Fruit fly (Drosophila melanogaster) whole organism, embryonic: Measurements from ENCODE around the gene CG32320.
A peak's percentile ranks its signal among the peaks of the same experiment; 100 is the strongest.

Experiments used
- Awh ChIP-seq: fragments of 200-800 bp; sonication (Bioruptor generic); IDR thresholded peaks from 2 replicates; pipeline ENCODE4, ENCODE4 v1.3.6; 2022; ENCODE audit warnings: missing biosample characterization, missing genetic modification characterization
- BEAF-32 ChIP-seq: fragments of 200-800 bp; sonication (Bioruptor generic); optimal IDR thresholded peaks from 3 replicates; lab custom pipeline; 2017; ENCODE audit warnings: missing biosample characterization, missing genetic modification characterization, mild to moderate bottlenecking, moderate library complexity, missing genetic modification reagents
- CG10366 ChIP-seq: fragments of 200-800 bp; sonication (Bioruptor generic); IDR thresholded peaks from 2 replicates; pipeline ENCODE4 v1.3.6; 2022; ENCODE audit warnings: missing biosample characterization, missing genetic modification characterization
- CG10979 ChIP-seq: fragments of 200-800 bp; sonication (Bioruptor generic); optimal IDR thresholded peaks from 2 replicates; lab custom pipeline; 2018; ENCODE audit warnings: missing biosample characterization, mild to moderate bottlenecking, missing genetic modification characterization, moderate library complexity
- CG16813 ChIP-seq: fragments of 200-800 bp; sonication (Bioruptor generic); IDR thresholded peaks from 3 replicates; pipeline ENCODE4 v1.3.6; 2022; ENCODE audit warnings: missing biosample characterization, missing genetic modification characterization; ENCODE audit not compliant: partially characterized antibody
- CG17328 ChIP-seq: fragments of 200-800 bp; sonication (Bioruptor generic); IDR thresholded peaks from 2 replicates; pipeline ENCODE4 v1.3.6; 2022; ENCODE audit warnings: missing biosample characterization, missing genetic modification characterization
- CG17568 ChIP-seq: fragments of 200-800 bp; sonication (Bioruptor generic); optimal IDR thresholded peaks from 2 replicates; lab custom pipeline; 2018; ENCODE audit warnings: missing biosample characterization, mild to moderate bottlenecking, missing genetic modification characterization, moderate library complexity
- CG31441 ChIP-seq: fragments of 200-800 bp; sonication (Bioruptor generic); IDR thresholded peaks from 2 replicates; pipeline ENCODE4 v1.3.6; 2022; ENCODE audit warnings: missing biosample characterization, missing genetic modification characterization
- CG32532 ChIP-seq: fragments of 200-800 bp; sonication (Bioruptor generic); IDR thresholded peaks from 2 replicates; pipeline ENCODE4 v1.3.6; 2022; ENCODE audit warnings: missing biosample characterization, missing genetic modification characterization
- CG4854 ChIP-seq: fragments of 200-800 bp; sonication (Bioruptor generic); optimal IDR thresholded peaks from 2 replicates; lab custom pipeline; 2016; ENCODE audit warnings: missing biosample characterization, missing genetic modification characterization, inconsistent platforms
- CG6272 ChIP-seq: fragments of 200-800 bp; sonication (Bioruptor generic); IDR thresholded peaks from 2 replicates; pipeline ENCODE4 v1.3.6; 2022; ENCODE audit warnings: missing biosample characterization, missing genetic modification characterization
- CG6813 ChIP-seq: fragments of 200-800 bp; sonication (Bioruptor generic); optimal IDR thresholded peaks from 2 replicates; lab custom pipeline; 2017; ENCODE audit warnings: missing biosample characterization, missing genetic modification characterization, mild to moderate bottlenecking, moderate library complexity, missing genetic modification reagents
- CG7928 ChIP-seq: fragments of 200-800 bp; sonication (Bioruptor generic); optimal IDR thresholded peaks from 2 replicates; lab custom pipeline; 2017; ENCODE audit warnings: missing biosample characterization, mild to moderate bottlenecking, missing genetic modification characterization
- CG8388 ChIP-seq: fragments of 200-800 bp; sonication (Bioruptor generic); optimal IDR thresholded peaks from 2 replicates; lab custom pipeline; 2019; ENCODE audit warnings: missing biosample characterization, mild to moderate bottlenecking, missing genetic modification characterization, moderate library complexity
- CG8944 ChIP-seq: fragments of 200-800 bp; sonication (Bioruptor generic); optimal IDR thresholded peaks from 3 replicates; lab custom pipeline; 2016; ENCODE audit warnings: missing biosample characterization, missing genetic modification characterization
- CG9727 ChIP-seq: fragments of 200-800 bp; sonication (Bioruptor generic); optimal IDR thresholded peaks from 3 replicates; lab custom pipeline; 2017; ENCODE audit warnings: missing biosample characterization, mild to moderate bottlenecking, missing genetic modification characterization
- CG9817 ChIP-seq: fragments of 200-800 bp; sonication (Bioruptor generic); optimal IDR thresholded peaks from 2 replicates; lab custom pipeline; 2018; ENCODE audit warnings: missing biosample characterization, mild to moderate bottlenecking, missing genetic modification characterization, moderate library complexity
- CkIIα-i1 ChIP-seq: fragments of 200-800 bp; sonication (Bioruptor generic); IDR thresholded peaks from 2 replicates; pipeline ENCODE4 v1.3.6; 2022; ENCODE audit warnings: missing biosample characterization, missing genetic modification characterization
- Dbx ChIP-seq: fragments of 200-800 bp; sonication (Bioruptor generic); IDR thresholded peaks from 3 replicates; pipeline ENCODE4 v1.3.6; 2022; ENCODE audit warnings: missing biosample characterization, missing genetic modification characterization
- Deaf1 ChIP-seq: fragments of 200-800 bp; optimal IDR thresholded peaks from 3 replicates; lab custom pipeline; 2019; ENCODE audit warnings: missing biosample characterization, mild to moderate bottlenecking, missing genetic modification characterization, moderate library complexity
- Dfd ChIP-seq, 2 experiments: fragments of >200 bp; optimal IDR thresholded peaks; 2 replicates each; lab custom pipeline; 2017; ENCODE audit warnings: missing biosample characterization in 2 of 2, missing genetic modification characterization in 2 of 2
- Drgx ChIP-seq: fragments of 200-800 bp; sonication (Bioruptor generic); IDR thresholded peaks from 2 replicates; pipeline ENCODE4 v1.3.6; 2022; ENCODE audit warnings: missing biosample characterization, missing genetic modification characterization
- NfI ChIP-seq: fragments of 200-800 bp; sonication (Bioruptor generic); optimal IDR thresholded peaks from 3 replicates; lab custom pipeline; 2018; ENCODE audit warnings: missing biosample characterization, mild to moderate bottlenecking, missing genetic modification characterization, moderate library complexity
- Pdp1 ChIP-seq, 2 experiments: fragments of 200-800 bp; sonication (Bioruptor generic); optimal IDR thresholded peaks; 3 replicates each; lab custom pipeline; 2016; ENCODE audit warnings: missing biosample characterization in 2 of 2, missing genetic modification characterization in 2 of 2, mild to moderate bottlenecking in 1 of 2, moderate library complexity in 1 of 2
- Sox102F ChIP-seq: fragments of 200-800 bp; sonication (Bioruptor generic); optimal IDR thresholded peaks from 2 replicates; lab custom pipeline; 2018; ENCODE audit warnings: missing biosample characterization, mild to moderate bottlenecking, missing genetic modification characterization, moderate library complexity
- Ssrp ChIP-seq: fragments of 200-800 bp; sonication (Bioruptor generic); optimal IDR thresholded peaks from 2 replicates; lab custom pipeline; 2018; ENCODE audit warnings: missing biosample characterization, mild to moderate bottlenecking, missing genetic modification characterization, moderate library complexity
- Stat92E ChIP-seq, 3 experiments: fragments of >200 bp in 2 of 3; fragments of 200-800 bp in 1 of 3; sonication (Bioruptor generic) in 1 of 3; optimal IDR thresholded peaks; 2 replicates each; lab custom pipeline; 2017 to 2019; ENCODE audit warnings: missing biosample characterization in 3 of 3, missing genetic modification characterization in 3 of 3, mild to moderate bottlenecking in 1 of 3, moderate library complexity in 1 of 3
- amos ChIP-seq: fragments of 200-800 bp; sonication (Bioruptor generic); IDR thresholded peaks from 2 replicates; pipeline ENCODE4 v1.3.6; 2022; ENCODE audit warnings: missing biosample characterization, missing genetic modification characterization; ENCODE audit not compliant: partially characterized antibody
- ap ChIP-seq: fragments of 200-800 bp; sonication (Bioruptor generic); IDR thresholded peaks from 2 replicates; pipeline ENCODE4 v1.3.6; 2022; ENCODE audit warnings: missing biosample characterization, missing genetic modification characterization
- ara ChIP-seq: fragments of 200-800 bp; sonication (Bioruptor generic); IDR thresholded peaks from 2 replicates; pipeline ENCODE4 v1.3.6; 2022; ENCODE audit warnings: missing biosample characterization, missing genetic modification characterization
- bowl ChIP-seq: fragments of 200-800 bp; sonication (Bioruptor generic); IDR thresholded peaks from 2 replicates; pipeline ENCODE4 v1.3.6; 2022; ENCODE audit warnings: missing biosample characterization, missing genetic modification characterization
- chif ChIP-seq, 2 experiments: fragments of 200-800 bp; sonication (Bioruptor generic); optimal IDR thresholded peaks; 3 replicates each; lab custom pipeline; 2016; ENCODE audit warnings: missing biosample characterization in 2 of 2, missing genetic modification characterization in 2 of 2
- dimm ChIP-seq: fragments of 200-800 bp; sonication (Bioruptor generic); IDR thresholded peaks from 2 replicates; pipeline ENCODE4 v1.3.6; 2022; ENCODE audit warnings: missing biosample characterization, missing genetic modification characterization
- dpn ChIP-seq, 2 experiments: fragments of 200-800 bp; sonication (Bioruptor generic); optimal IDR thresholded peaks; 3 replicates each; lab custom pipeline; 2016; ENCODE audit warnings: missing biosample characterization in 2 of 2, missing genetic modification characterization in 2 of 2
- esg ChIP-seq: fragments of 200-800 bp; sonication (Bioruptor generic); conservative IDR thresholded peaks from 2 replicates; pipeline ENCODE4 v1.3.6; 2022; ENCODE audit warnings: missing biosample characterization, missing genetic modification characterization
- eve ChIP-seq, 2 experiments: fragments of >200 bp; optimal IDR thresholded peaks; 2 replicates each; lab custom pipeline; 2017; ENCODE audit warnings: missing biosample characterization in 2 of 2, missing genetic modification characterization in 2 of 2
- fd96Cb ChIP-seq: fragments of 200-800 bp; sonication (Bioruptor generic); optimal IDR thresholded peaks from 2 replicates; lab custom pipeline; 2018; ENCODE audit warnings: missing biosample characterization, mild to moderate bottlenecking, missing genetic modification characterization, moderate library complexity
- gem ChIP-seq: fragments of 200-800 bp; sonication (Bioruptor generic); optimal IDR thresholded peaks from 2 replicates; lab custom pipeline; 2019; ENCODE audit warnings: missing biosample characterization, mild to moderate bottlenecking, missing genetic modification characterization, moderate library complexity
- gfzf ChIP-seq: fragments of 200-800 bp; sonication (Bioruptor generic); optimal IDR thresholded peaks from 2 replicates; lab custom pipeline; 2016; ENCODE audit warnings: missing biosample characterization, mild to moderate bottlenecking, missing genetic modification characterization, moderate library complexity
- grau ChIP-seq: fragments of 200-800 bp; optimal IDR thresholded peaks from 3 replicates; lab custom pipeline; 2019; ENCODE audit warnings: missing biosample characterization, mild to moderate bottlenecking, missing genetic modification characterization, moderate library complexity
- gsb ChIP-seq: fragments of 200-800 bp; sonication (Bioruptor generic); IDR thresholded peaks from 2 replicates; pipeline ENCODE4 v1.3.6; 2022; ENCODE audit warnings: missing biosample characterization, missing genetic modification characterization
- inv ChIP-seq: fragments of 200-800 bp; sonication (Bioruptor generic); IDR thresholded peaks from 2 replicates; pipeline ENCODE4 v1.3.6; 2022; ENCODE audit warnings: missing biosample characterization, missing genetic modification characterization; ENCODE audit not compliant: partially characterized antibody
- lab ChIP-seq: fragments of 200-800 bp; sonication (Bioruptor generic); optimal IDR thresholded peaks from 3 replicates; lab custom pipeline; 2017; ENCODE audit warnings: missing biosample characterization, missing genetic modification characterization, mild to moderate bottlenecking, moderate library complexity, missing genetic modification reagents
- lilli ChIP-seq: fragments of 200-800 bp; sonication (Bioruptor generic); optimal IDR thresholded peaks from 3 replicates; lab custom pipeline; 2016; ENCODE audit warnings: missing biosample characterization, missing genetic modification characterization
- mam ChIP-seq: fragments of 200-800 bp; sonication (Bioruptor generic); optimal IDR thresholded peaks from 3 replicates; lab custom pipeline; 2016; ENCODE audit warnings: missing biosample characterization, missing genetic modification characterization
- mld ChIP-seq: fragments of 200-800 bp; sonication (Bioruptor generic); IDR thresholded peaks from 3 replicates; pipeline ENCODE4 v1.3.6; 2022; ENCODE audit warnings: missing biosample characterization, missing genetic modification characterization; ENCODE audit not compliant: partially characterized antibody
- peb ChIP-seq: fragments of 200-800 bp; sonication (Bioruptor generic); IDR thresholded peaks from 2 replicates; pipeline ENCODE4 v1.3.6; 2022; ENCODE audit warnings: missing biosample characterization, missing genetic modification characterization
- phol ChIP-seq: fragments of 200-800 bp; sonication (Bioruptor generic); optimal IDR thresholded peaks from 3 replicates; lab custom pipeline; 2018; ENCODE audit warnings: missing biosample characterization, mild to moderate bottlenecking, missing genetic modification characterization, moderate library complexity
- pnt ChIP-seq: fragments of 200-800 bp; sonication (Bioruptor generic); optimal IDR thresholded peaks from 3 replicates; lab custom pipeline; 2016; ENCODE audit warnings: missing biosample characterization, missing genetic modification characterization
- row ChIP-seq: fragments of 200-800 bp; sonication (Bioruptor generic); IDR thresholded peaks from 3 replicates; pipeline ENCODE4 v1.3.6; 2022; ENCODE audit warnings: missing biosample characterization, missing genetic modification characterization

The CG32320 gene

dm6 chr3L:1370939-1371338, 27.4 kb upstream of the CG32320 start (continued):
- TF ChIP-seq Awh (GFP tag; lab: Robert Waterston, UW) (no peak), gem (peak; percentile 61), mam (GFP tag; lab: Kevin White, UChicago) (no peak), Ssrp (tag; lab: Kevin White, UChicago) (peak; percentile 29), Pdp1 (GFP tag; optimal IDR thresholded peaks at IDR 0.05; lab: Kevin White, UChicago) (peak; percentile 4 to 13), CG10366 (peak; percentile 41), CG6272 (no peak), CG17328 (GFP tag; lab: Robert Waterston, UW) (peak; percentile 57), CG32532 (GFP tag; lab: Robert Waterston, UW) (no peak), fd96Cb (tag; lab: Kevin White, UChicago) (peak; percentile 2), lab (peak; percentile 38), CG10979 (tag; lab: Kevin White, UChicago) (peak; percentile 32), esg (peak; percentile 29; the same call in 1 of the 2 replicates), BEAF-32 (GFP tag; lab: Kevin White, UChicago) (no peak), Drgx (GFP tag; lab: Robert Waterston, UW) (peak; percentile 51), CG9817 (tag; lab: Kevin White, UChicago) (no peak), Deaf1 (tag; lab: Kevin White, UChicago) (no peak), CG16813 (GFP tag; lab: Robert Waterston, UW) (no peak), CG8388 (peak; percentile 20), CG9727 (GFP tag; lab: Kevin White, UChicago) (no peak), Sox102F (GFP tag; lab: Kevin White, UChicago) (peak; percentile 51), inv (no peak), gsb (no peak), lilli (peak; percentile 12), CG7928 (GFP tag; lab: Kevin White, UChicago) (no peak), CG31441 (0 out of 2 replicates have a peak, but pooled peaks have one; percentile 19), peb (GFP tag; lab: Robert Waterston, UW) (no peak), Dfd (GFP tag; optimal IDR thresholded peaks at IDR 0.05; lab: Kevin White, UChicago) (no peak), row (GFP tag; lab: Robert Waterston, UW) (peak; percentile 27; the same call in 1 of the 3 replicates), bowl (GFP tag; lab: Robert Waterston, UW) (0 out of 2 replicates have a peak, but pooled peaks have one; percentile 13), CkIIα-i1 (GFP tag; lab: Robert Waterston, UW) (no peak), dimm (GFP tag; lab: Robert Waterston, UW) (no peak), gfzf (GFP tag; lab: Kevin White, UChicago) (no peak), CG6813 (GFP tag; lab: Kevin White, UChicago) (no peak), amos (GFP tag; lab: Robert Waterston, UW) (no peak), Dbx (no peak), eve (GFP tag; optimal IDR thresholded peaks at IDR 0.05; lab: Kevin White, UChicago) (peak in 1 of 2 experiments; percentile 17), NfI (GFP tag; lab: Kevin White, UChicago) (no peak), chif (GFP tag; optimal IDR thresholded peaks at IDR 0.05; lab: Kevin White, UChicago) (peak in 1 of 2 experiments; percentile 42), CG17568 (GFP tag; lab: Kevin White, UChicago) (no peak), grau (peak; percentile 24), mld (GFP tag; lab: Robert Waterston, UW) (no peak), CG4854 (GFP tag; lab: Kevin White, UChicago) (no peak), CG8944 (GFP tag; lab: Kevin White, UChicago) (peak; percentile 18), ap (GFP tag; lab: Robert Waterston, UW) (peak; percentile 29; the same call in 1 of the 2 replicates), dpn (GFP tag; optimal IDR thresholded peaks at IDR 0.05; lab: Kevin White, UChicago) (peak in 1 of 2 experiments; percentile 44), ara (no peak), pnt (peak; percentile 10), phol (peak; percentile 40), Stat92E (GFP tag; optimal IDR thresholded peaks at IDR 0.05; lab: Kevin White, UChicago) (no peak)
